Worm (Caenorhabditis elegans) whole organism, early embryonic: ENCODE measurements around the gene sre-18.
"Not testable (repeated sequence)": the region's sequence is repeated elsewhere in the genome, so short reads cannot be mapped to it uniquely, and the experiment has no call there.

ENCODE experiments used
- flt-1 ChIP-seq: fragments of 200-800 bp; sonication (Bioruptor generic); IDR thresholded peaks from 2 replicates; pipeline ENCODE4 v1.3.6; 2022; ENCODE audit warnings: missing genetic modification characterization, missing compliant biosample characterization
- scrt-1 ChIP-seq: fragments of 200-800 bp; sonication (Bioruptor generic); IDR thresholded peaks from 2 replicates; pipeline ENCODE4 v1.3.6; 2022; ENCODE audit warnings: missing genetic modification characterization, missing compliant biosample characterization
- tbx-11 ChIP-seq: fragments of 200-800 bp; sonication (Bioruptor generic); IDR thresholded peaks from 2 replicates; pipeline ENCODE4 v1.3.6; 2022; ENCODE audit warnings: missing genetic modification characterization, missing compliant biosample characterization

Gene sre-18

DNA sequence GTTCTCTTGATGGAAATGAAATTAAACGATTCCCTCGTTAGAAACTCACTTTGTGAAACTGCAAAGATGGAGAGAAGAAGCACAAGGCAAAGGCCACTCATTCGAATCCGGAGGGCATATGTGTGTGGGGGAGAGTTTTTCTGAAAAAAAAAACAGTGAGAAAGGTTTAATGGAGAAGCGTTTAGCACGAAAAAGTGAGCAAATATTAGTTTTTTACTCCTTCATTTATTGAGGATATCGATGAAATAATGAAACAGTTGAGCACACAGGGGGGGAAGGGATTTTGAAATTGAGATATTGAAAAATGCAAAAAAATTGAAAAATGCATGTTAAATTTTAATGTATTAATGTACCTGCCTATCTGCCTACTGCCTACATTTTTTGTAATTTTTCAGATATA is 51.3 kb downstream of the sre-18 start, which contains the start of gene nlr-1:
Gene nlr-1, minus strand, starts transcription at position 101 of the 400 bp plus-strand sequence.
- not testable (repeated sequence) for TF ChIP-seq tbx-11, flt-1, scrt-1 (GFP tag; lab: Robert Waterston, UW)
